Worm (Caenorhabditis elegans): ENCODE results near the gene T21B6.3.

- no peak for TF ChIP-seq zag-1 (tag; optimal IDR thresholded peaks at IDR 0.05)
- TF ChIP-seq lsy-2 (tag; optimal IDR thresholded peaks at IDR 0.05) = no peak
- TF ChIP-seq elt-1 (tag; optimal IDR thresholded peaks at IDR 0.05) = no peak
- TF ChIP-seq ceh-16 (tag; optimal IDR thresholded peaks at IDR 0.05) = no peak
- TF ChIP-seq nhr-77 (tag; optimal IDR thresholded peaks at IDR 0.05) = no peak
- no peak for TF ChIP-seq snpc-4 (tag; optimal IDR thresholded peaks at IDR 0.05)
- TF ChIP-seq unc-62 (GFP tag; optimal IDR thresholded peaks at IDR 0.05) = no peak
- TF ChIP-seq aly-2 (tag; optimal IDR thresholded peaks at IDR 0.05) = no peak
These were observed 42.1 kb upstream of the T21B6.3 start for ce11 chrX:10990855-10991176.

Data from whole organism, L2 larva.